Fruit fly (Drosophila melanogaster) S2 (cell line): ENCODE results near the gene CG42397.

Experiments
- CG8478 ChIP-seq: fragments of >200 bp; optimal IDR thresholded peaks from 2 replicates; lab custom pipeline; 2018
- CTCF ChIP-seq, 2 experiments: fragments of >200 bp; optimal IDR thresholded peaks; 2 replicates each; lab custom pipeline; 2018

- TF ChIP-seq CG8478 (lab: Kevin White, UChicago) (no peak), CTCF (optimal IDR thresholded peaks at IDR 0.05; lab: Kevin White, UChicago) (peak in 1 of 2 experiments; percentile 14)
These were observed 19.4 kb upstream of the CG42397 start, which contains the start of gene viaf for dm6 chr3L:11992960-11993359.
